Fruit fly (Drosophila melanogaster) whole organism, pupa: ENCODE data around the gene CG11710.

Experiments used
- CG13204 ChIP-seq: fragments of 200-800 bp; sonication (Bioruptor generic); optimal IDR thresholded peaks from 2 replicates; lab custom pipeline; 2018; ENCODE audit warnings: missing biosample characterization, mild to moderate bottlenecking, missing genetic modification characterization, moderate library complexity
- CG14655 ChIP-seq: fragments of 200-800 bp; sonication (Bioruptor generic); optimal IDR thresholded peaks from 3 replicates; lab custom pipeline; 2017; ENCODE audit warnings: mild to moderate bottlenecking, missing biosample characterization, missing genetic modification reagents, missing genetic modification characterization
- CG17806 ChIP-seq: fragments of 200-800 bp; sonication (Bioruptor generic); optimal IDR thresholded peaks from 2 replicates; lab custom pipeline; 2018; ENCODE audit warnings: missing biosample characterization, mild to moderate bottlenecking, missing genetic modification characterization, moderate library complexity
- CG32121 ChIP-seq: fragments of 200-800 bp; sonication (Bioruptor generic); IDR thresholded peaks from 2 replicates; pipeline ENCODE4 v1.3.6; 2022; ENCODE audit warnings: missing biosample characterization, missing genetic modification characterization
- CG34367 ChIP-seq: fragments of 200-800 bp; sonication (Bioruptor generic); optimal IDR thresholded peaks from 2 replicates; lab custom pipeline; 2018; ENCODE audit warnings: missing biosample characterization, mild to moderate bottlenecking, missing genetic modification characterization
- CG4496 ChIP-seq: fragments of 200-800 bp; sonication (Bioruptor generic); IDR thresholded peaks from 3 replicates; pipeline ENCODE4 v1.3.6; 2022; ENCODE audit warnings: missing biosample characterization, missing genetic modification characterization
- CG8301 ChIP-seq: fragments of 200-800 bp; sonication (Bioruptor generic); optimal IDR thresholded peaks from 2 replicates; lab custom pipeline; 2018; ENCODE audit warnings: missing biosample characterization, mild to moderate bottlenecking, missing genetic modification characterization
- EcR ChIP-seq: fragments of 200-800 bp; sonication (Bioruptor generic); optimal IDR thresholded peaks from 3 replicates; lab custom pipeline; 2019; ENCODE audit warnings: missing biosample characterization, missing genetic modification characterization, mild to moderate bottlenecking, moderate library complexity, missing genetic modification reagents
- Ets98B ChIP-seq: fragments of 200-800 bp; sonication (Bioruptor generic); IDR thresholded peaks from 2 replicates; pipeline ENCODE4 v1.3.6; 2022; ENCODE audit warnings: missing biosample characterization, missing genetic modification characterization
- Snoo ChIP-seq: fragments of 200-800 bp; sonication (Bioruptor generic); optimal IDR thresholded peaks from 3 replicates; lab custom pipeline; 2017; ENCODE audit warnings: missing biosample characterization, mild to moderate bottlenecking, missing genetic modification characterization, inconsistent platforms
- fd96Ca ChIP-seq: fragments of 200-800 bp; sonication (Bioruptor generic); IDR thresholded peaks from 3 replicates; pipeline ENCODE4 v1.3.6; 2022; ENCODE audit warnings: missing biosample characterization, missing genetic modification characterization
- gl ChIP-seq: fragments of 200-800 bp; sonication (Bioruptor generic); optimal IDR thresholded peaks from 2 replicates; lab custom pipeline; 2018; ENCODE audit warnings: missing biosample characterization, mild to moderate bottlenecking, missing genetic modification characterization

- TF ChIP-seq CG8301: no peak
- TF ChIP-seq EcR: no peak
- TF ChIP-seq CG13204 (GFP tag; lab: Kevin White, UChicago): no peak
- TF ChIP-seq CG4496 (GFP tag; lab: Robert Waterston, UW): no peak
- TF ChIP-seq CG14655 (GFP tag; lab: Kevin White, UChicago): no peak
- no peak for TF ChIP-seq Ets98B
- no peak for TF ChIP-seq Snoo (tag; lab: Kevin White, UChicago)
- no peak for TF ChIP-seq fd96Ca (GFP tag; lab: Robert Waterston, UW)
- no peak for TF ChIP-seq gl (tag; lab: Kevin White, UChicago)
- TF ChIP-seq CG17806 (tag; lab: Kevin White, UChicago): no peak
- TF ChIP-seq CG32121: no peak
- TF ChIP-seq CG34367 (tag; lab: Kevin White, UChicago): no peak
Observed at dm6 chrX:20423158-20423557, 6.3 kb downstream of the CG11710 start.
